Fruit fly (Drosophila melanogaster) whole organism, pupa: ENCODE measurements around the gene Cpn.

Experiments
- CG10348 ChIP-seq: fragments of 200-800 bp; sonication (Bioruptor generic); IDR thresholded peaks from 2 replicates; pipeline ENCODE4 v1.3.6; 2022; ENCODE audit warnings: missing biosample characterization, missing genetic modification characterization
- CG12605 ChIP-seq: fragments of 200-800 bp; sonication (Bioruptor generic); IDR thresholded peaks from 2 replicates; pipeline ENCODE4 v1.3.6; 2022; ENCODE audit warnings: missing biosample characterization, missing genetic modification characterization
- CG14655 ChIP-seq: fragments of 200-800 bp; sonication (Bioruptor generic); optimal IDR thresholded peaks from 3 replicates; lab custom pipeline; 2017; ENCODE audit warnings: mild to moderate bottlenecking, missing biosample characterization, missing genetic modification reagents, missing genetic modification characterization
- CG15710 ChIP-seq: fragments of 200-800 bp; sonication (Bioruptor generic); optimal IDR thresholded peaks from 2 replicates; lab custom pipeline; 2018; ENCODE audit warnings: missing biosample characterization, mild to moderate bottlenecking, missing genetic modification characterization, moderate library complexity
- CG34367 ChIP-seq: fragments of 200-800 bp; sonication (Bioruptor generic); optimal IDR thresholded peaks from 2 replicates; lab custom pipeline; 2018; ENCODE audit warnings: missing biosample characterization, mild to moderate bottlenecking, missing genetic modification characterization
- CG8159 ChIP-seq: fragments of 200-800 bp; sonication (Bioruptor generic); optimal IDR thresholded peaks from 3 replicates; lab custom pipeline; 2018; ENCODE audit warnings: missing biosample characterization, mild to moderate bottlenecking, missing genetic modification characterization, moderate library complexity
- CG8301 ChIP-seq: fragments of 200-800 bp; sonication (Bioruptor generic); optimal IDR thresholded peaks from 2 replicates; lab custom pipeline; 2018; ENCODE audit warnings: missing biosample characterization, mild to moderate bottlenecking, missing genetic modification characterization
- D1 ChIP-seq: fragments of 200-800 bp; sonication (Bioruptor generic); optimal IDR thresholded peaks from 2 replicates; lab custom pipeline; 2018; ENCODE audit warnings: missing biosample characterization, mild to moderate bottlenecking, missing genetic modification characterization, moderate library complexity
- EcR ChIP-seq: fragments of 200-800 bp; sonication (Bioruptor generic); optimal IDR thresholded peaks from 3 replicates; lab custom pipeline; 2019; ENCODE audit warnings: missing biosample characterization, missing genetic modification characterization, mild to moderate bottlenecking, moderate library complexity, missing genetic modification reagents
- Pif1A ChIP-seq: fragments of 200-800 bp; sonication (Bioruptor generic); optimal IDR thresholded peaks from 3 replicates; lab custom pipeline; 2016; ENCODE audit warnings: missing biosample characterization, missing genetic modification characterization
- fd96Ca ChIP-seq: fragments of 200-800 bp; sonication (Bioruptor generic); IDR thresholded peaks from 3 replicates; pipeline ENCODE4 v1.3.6; 2022; ENCODE audit warnings: missing biosample characterization, missing genetic modification characterization
- rn ChIP-seq: fragments of 200-800 bp; sonication (Bioruptor generic); IDR thresholded peaks from 2 replicates; pipeline ENCODE4 v1.3.6; 2022; ENCODE audit warnings: missing biosample characterization, missing genetic modification characterization

DNA sequence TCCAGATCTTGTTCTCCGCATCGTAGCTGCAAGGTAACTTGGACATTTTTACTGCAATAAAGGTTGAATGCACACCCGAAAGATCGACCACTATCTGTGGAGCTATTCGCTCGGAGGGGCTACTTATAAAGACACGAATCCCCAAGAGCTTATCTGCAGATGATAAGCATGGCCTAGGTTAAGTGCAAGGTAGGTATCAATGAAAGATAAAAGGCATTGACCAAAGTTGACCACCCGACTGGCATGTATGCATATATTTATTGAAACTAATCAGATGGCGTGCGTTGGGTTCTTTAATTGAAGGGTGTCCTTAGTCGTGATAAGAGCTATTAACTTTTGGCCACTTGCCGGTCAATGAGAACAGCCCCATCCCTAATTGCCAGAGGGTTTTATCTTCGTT lies 44.3 kb upstream of the Cpn start, which contains the start of gene CG4830:
- TF ChIP-seq fd96Ca (GFP tag; lab: Robert Waterston, UW) (no peak), EcR (GFP tag; lab: Kevin White, UChicago) (no peak), Pif1A (no peak), CG15710 (tag; lab: Kevin White, UChicago) (no peak), CG8159 (tag; lab: Kevin White, UChicago) (no peak), CG12605 (GFP tag; lab: Robert Waterston, UW) (no peak), CG14655 (GFP tag; lab: Kevin White, UChicago) (no peak), CG34367 (tag; lab: Kevin White, UChicago) (no peak), rn (GFP tag; lab: Robert Waterston, UW) (no peak), CG10348 (GFP tag; lab: Robert Waterston, UW) (no peak), D1 (no peak), CG8301 (tag; lab: Kevin White, UChicago) (no peak)
